Comparison of ENCODE assay signal across 2 worm cellular contexts in genomic region chrIII:5707546-5707945, ce11.
A peak's percentile ranks its signal among the peaks of the same experiment; 100 is the strongest.
TF ChIP-seq lines count a peak whose summit lies in the region.

No protein-coding gene starts in this region.

TF ChIP-seq in whole organism, L1 larva, 84 proteins besides CTCF, POLR2A, EP300 and RAD21:
- TF ChIP-seq alr-1 (tag; optimal IDR thresholded peaks at IDR 0.05; lab: Kevin White, UChicago; ENCODE audit: borderline replicate concordance) (peak; percentile 99), ces-1 (GFP tag; optimal IDR thresholded peaks at IDR 0.05; lab: Kevin White, UChicago) (no peak), nhr-28 (tag; optimal IDR thresholded peaks at IDR 0.05; lab: Kevin White, UChicago) (no peak)

TF ChIP-seq in whole organism, L3 larva, 47 proteins besides CTCF, POLR2A, EP300 and RAD21:
- no peak for TF ChIP-seq daf-12 (tag; optimal IDR thresholded peaks at IDR 0.05; lab: Kevin White, UChicago)
- no peak for TF ChIP-seq unc-62 (GFP tag; optimal IDR thresholded peaks at IDR 0.05; lab: Kevin White, UChicago)
- TF ChIP-seq ama-1 (optimal IDR thresholded peaks at IDR 0.05; lab: Kevin White, UChicago): peak; percentile 19
- no peak for TF ChIP-seq nhr-11 (tag; optimal IDR thresholded peaks at IDR 0.05; lab: Kevin White, UChicago)
- TF ChIP-seq jun-1 (tag; optimal IDR thresholded peaks at IDR 0.05; lab: Kevin White, UChicago): no peak
- TF ChIP-seq fkh-2 (tag; optimal IDR thresholded peaks at IDR 0.05; lab: Kevin White, UChicago): no peak
- no peak for TF ChIP-seq R02D3.7 (tag; optimal IDR thresholded peaks at IDR 0.05; lab: Kevin White, UChicago)
- no peak for TF ChIP-seq pha-4 (tag; optimal IDR thresholded peaks at IDR 0.05; lab: Kevin White, UChicago)
TF ChIP-seq in whole organism, L3 larva: peak in this region for 1.

Comparison
In these comparisons a context has a peak if more than half of its experiments do, and no peak if none do; other contexts are left out.
1. Of the 26 proteins assayed by ChIP-seq in both whole organism, L1 larva and whole organism, L3 larva: peak only in whole organism, L1 larva: none; only in whole organism, L3 larva: ama-1; in both: none; in neither: 25.